Fruit fly (Drosophila melanogaster) whole organism, embryonic: ENCODE results near the gene sinu.

Experiments
- ATbp ChIP-seq: fragments of 200-800 bp; sonication (Bioruptor generic); optimal IDR thresholded peaks from 2 replicates; lab custom pipeline; 2017; ENCODE audit warnings: missing biosample characterization, mild to moderate bottlenecking, missing genetic modification characterization, missing genetic modification reagents
- Atf6 ChIP-seq: fragments of 200-800 bp; sonication (Bioruptor generic); IDR thresholded peaks from 2 replicates; pipeline ENCODE4 v1.3.6; 2022; ENCODE audit warnings: missing biosample characterization, missing genetic modification characterization
- CG10366 ChIP-seq: fragments of 200-800 bp; sonication (Bioruptor generic); IDR thresholded peaks from 2 replicates; pipeline ENCODE4 v1.3.6; 2022; ENCODE audit warnings: missing biosample characterization, missing genetic modification characterization
- CG10431 ChIP-seq: fragments of 200-800 bp; sonication (Bioruptor generic); optimal IDR thresholded peaks from 3 replicates; lab custom pipeline; 2018; ENCODE audit warnings: missing biosample characterization, mild to moderate bottlenecking, missing genetic modification characterization
- CG11398 ChIP-seq: fragments of 200-800 bp; sonication (Bioruptor generic); optimal IDR thresholded peaks from 2 replicates; lab custom pipeline; 2016; ENCODE audit warnings: missing biosample characterization, missing genetic modification characterization
- CG11504 ChIP-seq: fragments of 200-800 bp; sonication (Bioruptor generic); optimal IDR thresholded peaks from 3 replicates; lab custom pipeline; 2019; ENCODE audit warnings: missing biosample characterization, mild to moderate bottlenecking, missing genetic modification characterization, moderate library complexity
- CG11723 ChIP-seq: fragments of 200-800 bp; sonication (Bioruptor generic); optimal IDR thresholded peaks from 2 replicates; lab custom pipeline; 2017; ENCODE audit warnings: missing biosample characterization, mild to moderate bottlenecking, missing genetic modification characterization
- CG12236 ChIP-seq: fragments of 200-800 bp; sonication (Bioruptor generic); optimal IDR thresholded peaks from 2 replicates; lab custom pipeline; 2016; ENCODE audit warnings: missing biosample characterization, missing genetic modification characterization
- CG14860 ChIP-seq: fragments of 200-800 bp; sonication (Bioruptor generic); IDR thresholded peaks from 3 replicates; pipeline ENCODE4 v1.3.6; 2022; ENCODE audit warnings: missing biosample characterization, missing genetic modification characterization; ENCODE audit not compliant: partially characterized antibody
- CG16813 ChIP-seq: fragments of 200-800 bp; sonication (Bioruptor generic); IDR thresholded peaks from 3 replicates; pipeline ENCODE4 v1.3.6; 2022; ENCODE audit warnings: missing biosample characterization, missing genetic modification characterization; ENCODE audit not compliant: partially characterized antibody
- CG17829 ChIP-seq: fragments of 200-800 bp; optimal IDR thresholded peaks from 2 replicates; lab custom pipeline; 2019; ENCODE audit warnings: missing biosample characterization, mild to moderate bottlenecking, missing genetic modification characterization, moderate library complexity
- CG2116 ChIP-seq: fragments of 200-800 bp; sonication (Bioruptor generic); optimal IDR thresholded peaks from 3 replicates; lab custom pipeline; 2018; ENCODE audit warnings: missing biosample characterization, mild to moderate bottlenecking, missing genetic modification characterization
- CG2120 ChIP-seq: fragments of 200-800 bp; sonication (Bioruptor generic); optimal IDR thresholded peaks from 3 replicates; lab custom pipeline; 2016; ENCODE audit warnings: missing biosample characterization, missing genetic modification characterization
- CG34224 ChIP-seq: fragments of 200-800 bp; sonication (Bioruptor generic); IDR thresholded peaks from 3 replicates; pipeline ENCODE4 v1.3.6; 2022; ENCODE audit warnings: missing biosample characterization, missing genetic modification characterization; ENCODE audit not compliant: partially characterized antibody
- CG3838 ChIP-seq: fragments of 200-800 bp; sonication (Bioruptor generic); optimal IDR thresholded peaks from 3 replicates; lab custom pipeline; 2016; ENCODE audit warnings: missing biosample characterization, missing genetic modification characterization
- CG3995 ChIP-seq: fragments of 200-800 bp; sonication (Bioruptor generic); optimal IDR thresholded peaks from 3 replicates; lab custom pipeline; 2016; ENCODE audit warnings: missing biosample characterization, missing genetic modification characterization
- CG4404 ChIP-seq: fragments of 200-800 bp; sonication (Bioruptor generic); IDR thresholded peaks from 2 replicates; pipeline ENCODE4 v1.3.6; 2022; ENCODE audit warnings: missing biosample characterization, missing genetic modification characterization
- CG4617 ChIP-seq: fragments of 200-800 bp; sonication (Bioruptor generic); optimal IDR thresholded peaks from 3 replicates; lab custom pipeline; 2016; ENCODE audit warnings: missing biosample characterization, missing genetic modification characterization, borderline replicate concordance
- CG6683 ChIP-seq: fragments of 200-800 bp; sonication (Bioruptor generic); optimal IDR thresholded peaks from 2 replicates; lab custom pipeline; 2017; ENCODE audit warnings: missing biosample characterization, mild to moderate bottlenecking, missing genetic modification characterization, missing genetic modification reagents
- CG6689 ChIP-seq: fragments of 200-800 bp; sonication (Bioruptor generic); IDR thresholded peaks from 2 replicates; pipeline ENCODE4 v1.3.6; 2022; ENCODE audit warnings: missing biosample characterization, missing genetic modification characterization
- CG7357 ChIP-seq: fragments of 200-800 bp; sonication (Bioruptor generic); IDR thresholded peaks from 3 replicates; pipeline ENCODE4 v1.3.6; 2022; ENCODE audit warnings: missing biosample characterization, missing genetic modification characterization
- CG7745 ChIP-seq: fragments of 200-800 bp; sonication (Bioruptor generic); optimal IDR thresholded peaks from 2 replicates; lab custom pipeline; 2018; ENCODE audit warnings: missing biosample characterization, mild to moderate bottlenecking, missing genetic modification characterization, moderate library complexity
- CG9215 ChIP-seq: fragments of 200-800 bp; sonication (Bioruptor generic); IDR thresholded peaks from 2 replicates; pipeline ENCODE4 v1.3.6; 2022; ENCODE audit warnings: missing biosample characterization, missing genetic modification characterization
- CG9609 ChIP-seq: fragments of 200-800 bp; sonication (Bioruptor generic); optimal IDR thresholded peaks from 3 replicates; lab custom pipeline; 2016; ENCODE audit warnings: missing biosample characterization, missing genetic modification characterization
- CG9932 ChIP-seq: fragments of 200-800 bp; sonication (Bioruptor generic); IDR thresholded peaks from 2 replicates; pipeline ENCODE4 v1.3.6; 2022; ENCODE audit warnings: missing biosample characterization, missing genetic modification characterization
- Dp ChIP-seq: fragments of 200-800 bp; sonication (Bioruptor generic); optimal IDR thresholded peaks from 2 replicates; lab custom pipeline; 2018; ENCODE audit warnings: missing biosample characterization, mild to moderate bottlenecking, missing genetic modification characterization, moderate library complexity
- Dref ChIP-seq: fragments of 200-800 bp; sonication (Bioruptor generic); IDR thresholded peaks from 2 replicates; pipeline ENCODE4 v1.3.6; 2022; ENCODE audit warnings: missing biosample characterization, missing genetic modification characterization
- E2f2 ChIP-seq: fragments of 200-800 bp; sonication (Bioruptor generic); IDR thresholded peaks from 2 replicates; pipeline ENCODE4 v1.3.6; 2022; ENCODE audit warnings: missing biosample characterization, missing genetic modification characterization
- HLH54F ChIP-seq: fragments of 200-800 bp; sonication (Bioruptor generic); optimal IDR thresholded peaks from 3 replicates; lab custom pipeline; 2016; ENCODE audit warnings: missing biosample characterization, missing genetic modification characterization
- Jarid2 ChIP-seq: fragments of 200-800 bp; sonication (Bioruptor generic); optimal IDR thresholded peaks from 3 replicates; lab custom pipeline; 2017; ENCODE audit warnings: mild to moderate bottlenecking, missing biosample characterization, missing genetic modification reagents, missing genetic modification characterization
- MBD-R2 ChIP-seq: fragments of 200-800 bp; sonication (Bioruptor generic); IDR thresholded peaks from 2 replicates; pipeline ENCODE4 v1.3.6; 2022; ENCODE audit warnings: missing biosample characterization, missing genetic modification characterization
- NC2β ChIP-seq: fragments of 200-800 bp; sonication (Bioruptor generic); optimal IDR thresholded peaks from 2 replicates; lab custom pipeline; 2016; ENCODE audit warnings: missing biosample characterization, missing genetic modification characterization
- Nf-YC ChIP-seq: fragments of 200-800 bp; optimal IDR thresholded peaks from 3 replicates; lab custom pipeline; 2019; ENCODE audit warnings: missing biosample characterization, mild to moderate bottlenecking, missing genetic modification characterization, moderate library complexity
- PHDP ChIP-seq: fragments of 200-800 bp; sonication (Bioruptor generic); optimal IDR thresholded peaks from 3 replicates; lab custom pipeline; 2018; ENCODE audit warnings: missing biosample characterization, mild to moderate bottlenecking, missing genetic modification characterization, moderate library complexity
- Sin3A ChIP-seq: fragments of >200 bp; optimal IDR thresholded peaks from 2 replicates; lab custom pipeline; 2018
- Sry-δ ChIP-seq: fragments of 200-800 bp; sonication (Bioruptor generic); optimal IDR thresholded peaks from 2 replicates; lab custom pipeline; 2016; ENCODE audit warnings: missing biosample characterization, missing genetic modification characterization
- ash1 ChIP-seq: fragments of 200-800 bp; sonication (Bioruptor generic); optimal IDR thresholded peaks from 2 replicates; lab custom pipeline; 2018; ENCODE audit warnings: missing biosample characterization, mild to moderate bottlenecking, missing genetic modification characterization
- bab2 ChIP-seq: fragments of 200-800 bp; sonication (Bioruptor generic); optimal IDR thresholded peaks from 2 replicates; lab custom pipeline; 2016; ENCODE audit warnings: missing biosample characterization, missing genetic modification characterization
- cg ChIP-seq: fragments of 200-800 bp; sonication (Bioruptor generic); optimal IDR thresholded peaks from 3 replicates; lab custom pipeline; 2019; ENCODE audit warnings: missing biosample characterization, mild to moderate bottlenecking, missing genetic modification characterization, moderate library complexity
- dmrt11E ChIP-seq: fragments of 200-800 bp; sonication (Bioruptor generic); optimal IDR thresholded peaks from 3 replicates; lab custom pipeline; 2018; ENCODE audit warnings: missing biosample characterization, mild to moderate bottlenecking, missing genetic modification characterization, moderate library complexity
- en ChIP-seq: fragments of 200-800 bp; sonication (Bioruptor generic); optimal IDR thresholded peaks from 2 replicates; lab custom pipeline; 2016; ENCODE audit warnings: missing biosample characterization, missing genetic modification characterization
- fd3F ChIP-seq: fragments of 200-800 bp; sonication (Bioruptor generic); optimal IDR thresholded peaks from 2 replicates; lab custom pipeline; 2018; ENCODE audit warnings: missing biosample characterization, mild to moderate bottlenecking, missing genetic modification characterization, moderate library complexity
- gfzf ChIP-seq: fragments of 200-800 bp; sonication (Bioruptor generic); optimal IDR thresholded peaks from 2 replicates; lab custom pipeline; 2016; ENCODE audit warnings: missing biosample characterization, mild to moderate bottlenecking, missing genetic modification characterization, moderate library complexity
- gro ChIP-seq: fragments of 200-800 bp; sonication (Bioruptor generic); optimal IDR thresholded peaks from 2 replicates; lab custom pipeline; 2016; ENCODE audit warnings: missing biosample characterization, missing genetic modification characterization
- ham ChIP-seq: fragments of 200-800 bp; sonication (Bioruptor generic); IDR thresholded peaks from 2 replicates; pipeline ENCODE4 v1.3.6; 2022; ENCODE audit warnings: missing biosample characterization, missing genetic modification characterization
- ind ChIP-seq: fragments of 200-800 bp; sonication (Bioruptor generic); optimal IDR thresholded peaks from 3 replicates; lab custom pipeline; 2016; ENCODE audit warnings: missing biosample characterization, missing genetic modification characterization
- pb ChIP-seq: fragments of 200-800 bp; sonication (Bioruptor generic); optimal IDR thresholded peaks from 3 replicates; lab custom pipeline; 2016; ENCODE audit warnings: missing biosample characterization, missing genetic modification characterization
- rib ChIP-seq: fragments of 200-800 bp; sonication (Bioruptor generic); IDR thresholded peaks from 2 replicates; pipeline ENCODE4 v1.3.6; 2022; ENCODE audit warnings: missing biosample characterization, missing genetic modification characterization
- sc ChIP-seq, 3 experiments: fragments of >200 bp in 2 of 3; fragments of 200-800 bp in 1 of 3; sonication (Bioruptor generic) in 1 of 3; optimal IDR thresholded peaks; 2 replicates in 2 of 3; 3 replicates in 1 of 3; lab custom pipeline; 2017; ENCODE audit warnings: mild to moderate bottlenecking in 1 of 3, missing biosample characterization in 1 of 3, missing genetic modification characterization in 1 of 3, missing genetic modification reagents in 1 of 3
- slou ChIP-seq: fragments of 200-800 bp; sonication (Bioruptor generic); optimal IDR thresholded peaks from 3 replicates; lab custom pipeline; 2016; ENCODE audit warnings: missing biosample characterization, missing genetic modification characterization
- stwl ChIP-seq: fragments of 200-800 bp; sonication (Bioruptor generic); optimal IDR thresholded peaks from 3 replicates; lab custom pipeline; 2018; ENCODE audit warnings: missing biosample characterization, mild to moderate bottlenecking, missing genetic modification characterization, moderate library complexity
- tap ChIP-seq: fragments of 200-800 bp; optimal IDR thresholded peaks from 3 replicates; lab custom pipeline; 2019; ENCODE audit warnings: missing biosample characterization, mild to moderate bottlenecking, missing genetic modification characterization, moderate library complexity

sinu gene

DNA sequence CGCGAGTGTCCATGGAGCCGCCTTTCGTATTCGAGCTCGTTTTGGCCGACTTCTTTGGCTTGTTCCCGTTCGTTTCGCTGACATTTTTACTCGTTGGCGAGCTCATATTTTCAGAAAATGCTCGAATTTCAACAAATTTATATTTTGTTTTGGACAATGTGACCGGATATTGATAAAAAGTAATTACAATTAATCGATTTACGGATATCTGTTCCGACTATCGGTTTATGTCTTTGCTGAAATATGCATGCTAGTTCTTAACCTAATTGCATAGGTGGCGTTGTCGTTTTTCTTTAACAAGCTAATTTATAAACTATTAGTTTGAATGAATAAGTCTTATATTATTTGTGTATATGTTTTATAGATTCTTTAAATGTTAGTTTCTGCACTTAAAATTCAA, 46.7 kb upstream of the sinu start, which contains the start of gene Eaf6 (continued):
- no peak for TF ChIP-seq ham
- TF ChIP-seq tap (tag; lab: Kevin White, UChicago), result no peak
- no peak for TF ChIP-seq CG11504
- TF ChIP-seq Sry-δ (GFP tag; lab: Kevin White, UChicago), result peak; percentile 32
- no peak for TF ChIP-seq dmrt11E (tag; lab: Kevin White, UChicago)
- TF ChIP-seq CG7745 (tag; lab: Kevin White, UChicago), result no peak
- no peak for TF ChIP-seq sc (optimal IDR thresholded peaks at IDR 0.05; lab: Kevin White, UChicago)
- no peak for TF ChIP-seq sc (GFP tag; optimal IDR thresholded peaks at IDR 0.05; lab: Kevin White, UChicago)
- no peak for TF ChIP-seq E2f2 (GFP tag; lab: Robert Waterston, UW)
- peak; percentile 80 for TF ChIP-seq gfzf
- no peak for TF ChIP-seq CG9932
- no peak for TF ChIP-seq fd3F (GFP tag; lab: Kevin White, UChicago)
- peak; percentile 25 for TF ChIP-seq CG3995
- TF ChIP-seq ash1 (GFP tag; lab: Kevin White, UChicago), result no peak
- no peak for TF ChIP-seq Jarid2
- no peak for TF ChIP-seq CG10431
- TF ChIP-seq Atf6 (GFP tag; lab: Robert Waterston, UW), result no peak
- TF ChIP-seq CG11398 (GFP tag; lab: Kevin White, UChicago), result no peak
- TF ChIP-seq CG10366 (GFP tag; lab: Robert Waterston, UW), result no peak
- TF ChIP-seq CG34224 (GFP tag; lab: Robert Waterston, UW), result peak; percentile 33; the same call in 1 of the 3 replicates
- no peak for TF ChIP-seq gro (GFP tag; lab: Kevin White, UChicago)
- no peak for TF ChIP-seq CG2120 (GFP tag; lab: Kevin White, UChicago)
- TF ChIP-seq CG6683 (GFP tag; lab: Kevin White, UChicago), result no peak
- TF ChIP-seq PHDP (tag; lab: Kevin White, UChicago), result no peak
- TF ChIP-seq CG6689 (GFP tag; lab: Robert Waterston, UW), result no peak
- no peak for TF ChIP-seq CG4404 (GFP tag; lab: Robert Waterston, UW)
- no peak for TF ChIP-seq HLH54F
- peak; percentile 30 for TF ChIP-seq Nf-YC (tag; lab: Kevin White, UChicago)
- peak; percentile 72 for TF ChIP-seq CG2116 (GFP tag; lab: Kevin White, UChicago)
- TF ChIP-seq cg, result no peak
- TF ChIP-seq ATbp (GFP tag; lab: Kevin White, UChicago), result no peak
- TF ChIP-seq CG9215 (GFP tag; lab: Robert Waterston, UW), result no peak
- no peak for TF ChIP-seq slou (GFP tag; lab: Kevin White, UChicago)
- TF ChIP-seq bab2 (GFP tag; lab: Kevin White, UChicago), result no peak
- peak; percentile 88 for TF ChIP-seq Dref (GFP tag; lab: Robert Waterston, UW)
- TF ChIP-seq pb (GFP tag; lab: Kevin White, UChicago), result no peak
- TF ChIP-seq ind (GFP tag; lab: Kevin White, UChicago), result no peak
- TF ChIP-seq CG14860 (GFP tag; lab: Robert Waterston, UW), result no peak
- peak; percentile 1 for TF ChIP-seq CG17829 (tag; lab: Kevin White, UChicago)
- no peak for TF ChIP-seq CG9609
- TF ChIP-seq Dp (GFP tag; lab: Kevin White, UChicago), result peak; percentile 33
- no peak for TF ChIP-seq CG3838
- no peak for TF ChIP-seq en
- TF ChIP-seq CG7357, result no peak
- TF ChIP-seq CG16813 (GFP tag; lab: Robert Waterston, UW), result peak; percentile 15; the same call in 1 of the 3 replicates
- TF ChIP-seq stwl (tag; lab: Kevin White, UChicago), result peak; percentile 89
- TF ChIP-seq MBD-R2 (GFP tag; lab: Robert Waterston, UW), result peak; percentile 86
- TF ChIP-seq CG11723 (GFP tag; lab: Kevin White, UChicago), result no peak
- TF ChIP-seq NC2β (GFP tag; lab: Kevin White, UChicago), result no peak
- no peak for TF ChIP-seq CG12236 (GFP tag; lab: Kevin White, UChicago)
- peak; percentile 88 for TF ChIP-seq CG4617 (GFP tag; lab: Kevin White, UChicago)
- no peak for TF ChIP-seq Sin3A (lab: Kevin White, UChicago)
- no peak for TF ChIP-seq rib (GFP tag; lab: Robert Waterston, UW)
